Worm (Caenorhabditis elegans): ENCODE data around the gene T24E12.1.
"Not testable (repeated sequence)": the region's sequence is repeated elsewhere in the genome, so short reads cannot be mapped to it uniquely, and the experiment has no call there.

DNA sequence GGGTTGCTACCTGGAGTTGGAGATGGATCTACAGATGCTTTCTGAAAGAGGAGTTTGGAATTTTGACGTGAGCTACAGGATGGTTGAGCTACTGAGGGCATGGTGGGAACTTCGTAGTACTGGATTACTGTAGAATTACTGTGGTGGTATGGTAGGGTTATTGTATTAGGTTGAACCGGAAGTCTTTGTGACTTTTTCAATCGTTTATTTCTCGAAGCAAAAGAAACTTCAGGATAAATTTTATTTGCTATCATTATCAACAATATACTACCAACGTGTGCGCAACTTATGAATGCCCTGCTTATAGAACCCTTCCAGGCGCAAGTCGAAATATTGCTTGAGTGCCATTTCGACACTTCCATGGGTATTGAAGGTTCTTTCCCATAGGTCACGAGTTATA lies 23.8 kb upstream of the T24E12.1 start, which contains the start of gene T24E12.6:
- not testable (repeated sequence) for TF ChIP-seq nhr-76 (tag; optimal IDR thresholded peaks at IDR 0.05); efl-3 (GFP tag; optimal IDR thresholded peaks at IDR 0.05); nhr-12 (tag; optimal IDR thresholded peaks at IDR 0.05)
